Worm (Caenorhabditis elegans) whole organism, mixed stage, embryonic: ENCODE data around the gene aos-1.

Experiments used
- M03D4.4 ChIP-seq: sonication (generic microtip); optimal IDR thresholded peaks from 2 replicates; lab custom pipeline; 2017; ENCODE audit warnings: mild to moderate bottlenecking, missing genetic modification characterization, missing compliant biosample characterization
- blmp-1 ChIP-seq: fragments of 150-350 bp; optimal IDR thresholded peaks from 2 replicates; lab custom pipeline; 2014; ENCODE audit warnings: missing biosample characterization, missing genetic modification characterization
- ceh-39 ChIP-seq: fragments of 150-350 bp; optimal IDR thresholded peaks from 2 replicates; lab custom pipeline; 2014; ENCODE audit warnings: missing biosample characterization, missing genetic modification characterization
- ceh-43 ChIP-seq: fragments of 200-800 bp; sonication (Bioruptor generic); optimal IDR thresholded peaks from 2 replicates; lab custom pipeline; 2018; ENCODE audit warnings: mild to moderate bottlenecking, missing genetic modification characterization, moderate library complexity, missing compliant biosample characterization
- ceh-83 ChIP-seq: fragments of 200-800 bp; sonication (Bioruptor generic); optimal IDR thresholded peaks from 2 replicates; lab custom pipeline; 2018; ENCODE audit warnings: mild to moderate bottlenecking, missing genetic modification characterization, missing compliant biosample characterization
- ces-1 ChIP-seq: fragments of 150-350 bp; optimal IDR thresholded peaks from 2 replicates; lab custom pipeline; 2014; ENCODE audit warnings: missing biosample characterization, missing genetic modification reagents, missing genetic modification characterization
- cnd-1 ChIP-seq: fragments of 200-800 bp; sonication (Bioruptor generic); optimal IDR thresholded peaks from 2 replicates; lab custom pipeline; 2018; ENCODE audit warnings: mild to moderate bottlenecking, missing genetic modification characterization, missing compliant biosample characterization
- elt-1 ChIP-seq: sonication (generic microtip); optimal IDR thresholded peaks from 2 replicates; lab custom pipeline; 2017; ENCODE audit warnings: missing genetic modification characterization, mild to moderate bottlenecking, missing compliant biosample characterization, antibody characterized with exemption, moderate library complexity, borderline replicate concordance; ENCODE audit not compliant: insufficient read depth
- flh-1 ChIP-seq: fragments of 200-800 bp; sonication (Bioruptor generic); optimal IDR thresholded peaks from 2 replicates; lab custom pipeline; 2018; ENCODE audit warnings: mild to moderate bottlenecking, missing genetic modification characterization, moderate library complexity, missing compliant biosample characterization
- ham-2 ChIP-seq: fragments of 200-800 bp; sonication (Bioruptor generic); optimal IDR thresholded peaks from 2 replicates; lab custom pipeline; 2018; ENCODE audit warnings: mild to moderate bottlenecking, missing genetic modification characterization, missing compliant biosample characterization
- hlh-1 ChIP-seq: fragments of 150-350 bp; optimal IDR thresholded peaks from 2 replicates; lab custom pipeline; 2014; ENCODE audit warnings: missing biosample characterization, missing genetic modification reagents, missing genetic modification characterization
- lin-32 ChIP-seq: fragments of 200-800 bp; sonication (Bioruptor generic); optimal IDR thresholded peaks from 2 replicates; lab custom pipeline; 2018; ENCODE audit warnings: mild to moderate bottlenecking, missing genetic modification characterization, missing compliant biosample characterization
- lsy-2 ChIP-seq: fragments of 150-350 bp; optimal IDR thresholded peaks from 2 replicates; lab custom pipeline; 2014; ENCODE audit warnings: missing biosample characterization, missing genetic modification characterization
- mls-2 ChIP-seq: sonication (generic microtip); optimal IDR thresholded peaks from 2 replicates; lab custom pipeline; 2016; ENCODE audit warnings: mild to moderate bottlenecking, missing genetic modification characterization, moderate library complexity, missing compliant biosample characterization
- nhr-12 ChIP-seq: fragments of 150-350 bp; optimal IDR thresholded peaks from 2 replicates; lab custom pipeline; 2014; ENCODE audit warnings: missing biosample characterization, missing genetic modification characterization
- nhr-2 ChIP-seq: fragments of 150-350 bp; optimal IDR thresholded peaks from 2 replicates; lab custom pipeline; 2014; ENCODE audit warnings: missing biosample characterization, missing genetic modification characterization
- nhr-237 ChIP-seq: fragments of 150-350 bp; optimal IDR thresholded peaks from 2 replicates; lab custom pipeline; 2014; ENCODE audit warnings: missing biosample characterization, missing genetic modification characterization
- nhr-28 ChIP-seq: fragments of 150-350 bp; optimal IDR thresholded peaks from 2 replicates; lab custom pipeline; 2014; ENCODE audit warnings: missing biosample characterization, missing genetic modification characterization
- nhr-76 ChIP-seq: sonication (generic microtip); optimal IDR thresholded peaks from 2 replicates; lab custom pipeline; 2017; ENCODE audit warnings: missing biosample characterization, missing genetic modification characterization
- pha-4 ChIP-seq: fragments of 150-350 bp; optimal IDR thresholded peaks from 2 replicates; lab custom pipeline; 2018; ENCODE audit warnings: missing biosample characterization, missing genetic modification reagents, missing genetic modification characterization
- sem-2 ChIP-seq: fragments of 200-800 bp; sonication (Bioruptor generic); optimal IDR thresholded peaks from 2 replicates; lab custom pipeline; 2018; ENCODE audit warnings: mild to moderate bottlenecking, missing genetic modification characterization, missing compliant biosample characterization
- sptf-1 ChIP-seq: sonication (generic microtip); optimal IDR thresholded peaks from 2 replicates; lab custom pipeline; 2017; ENCODE audit warnings: mild to moderate bottlenecking, missing genetic modification characterization, moderate library complexity, missing compliant biosample characterization
- tbx-8 ChIP-seq: fragments of 200-800 bp; sonication (Bioruptor generic); optimal IDR thresholded peaks from 2 replicates; lab custom pipeline; 2018; ENCODE audit warnings: mild to moderate bottlenecking, missing genetic modification characterization, moderate library complexity, missing compliant biosample characterization
- unc-120 ChIP-seq: sonication (generic microtip); optimal IDR thresholded peaks from 2 replicates; lab custom pipeline; 2017; ENCODE audit warnings: missing genetic modification characterization, missing compliant biosample characterization; ENCODE audit not compliant: poor library complexity, severe bottlenecking
- unc-39 ChIP-seq: fragments of 150-350 bp; optimal IDR thresholded peaks from 2 replicates; lab custom pipeline; 2014; ENCODE audit warnings: missing biosample characterization, missing genetic modification characterization
- unc-62 ChIP-seq: fragments of 150-350 bp; optimal IDR thresholded peaks from 2 replicates; lab custom pipeline; 2014; ENCODE audit warnings: missing biosample characterization, missing genetic modification reagents, missing genetic modification characterization
- zip-8 ChIP-seq: fragments of 150-350 bp; optimal IDR thresholded peaks from 2 replicates; lab custom pipeline; 2014; ENCODE audit warnings: missing biosample characterization, missing genetic modification characterization
- ztf-11 ChIP-seq: fragments of 150-350 bp; optimal IDR thresholded peaks from 2 replicates; lab custom pipeline; 2014; ENCODE audit warnings: missing biosample characterization, missing genetic modification characterization

The aos-1 gene

ce11 chrV:10152278-10152677 is 22.2 kb upstream of the aos-1 start, which contains the start of gene srsx-28:
srsx-28 (plus strand) TSS chrV:10152578.
- TF ChIP-seq ces-1 (GFP tag; lab: Kevin White, UChicago): no peak
- no peak for TF ChIP-seq ztf-11
- TF ChIP-seq mls-2: no peak
- TF ChIP-seq ham-2 (GFP tag; lab: Kevin White, UChicago): no peak
- TF ChIP-seq ceh-43 (GFP tag; lab: Kevin White, UChicago): no peak
- TF ChIP-seq lin-32: no peak
- no peak for TF ChIP-seq nhr-76
- TF ChIP-seq M03D4.4 (tag; lab: Kevin White, UChicago): no peak
- TF ChIP-seq blmp-1 (tag; lab: Kevin White, UChicago): no peak
- no peak for TF ChIP-seq ceh-39 (tag; lab: Kevin White, UChicago)
- no peak for TF ChIP-seq tbx-8
- no peak for TF ChIP-seq flh-1 (GFP tag; lab: Kevin White, UChicago)
- TF ChIP-seq ceh-83 (GFP tag; lab: Kevin White, UChicago): no peak

ce11 chrV:10149728-10150127 is 19.6 kb upstream of the aos-1 start, which contains the start of gene srsx-27:
srsx-27 (plus strand) TSS chrV:10150028.
- TF ChIP-seq cnd-1 (tag; lab: Kevin White, UChicago) (no peak), hlh-1 (tag; lab: Kevin White, UChicago) (no peak), unc-62 (GFP tag; lab: Kevin White, UChicago) (no peak), pha-4 (tag; lab: Kevin White, UChicago) (no peak), nhr-12 (tag; lab: Kevin White, UChicago) (no peak), ceh-39 (tag; lab: Kevin White, UChicago) (no peak), flh-1 (GFP tag; lab: Kevin White, UChicago) (no peak), sem-2 (no peak), unc-39 (no peak), unc-120 (tag; lab: Kevin White, UChicago) (no peak), ces-1 (GFP tag; lab: Kevin White, UChicago) (no peak)

ce11 chrV:10148352-10148751 is 18.3 kb upstream of the aos-1 start, which contains the start of gene srsx-26:
srsx-26 (plus strand) TSS chrV:10148652.
- no peak for TF ChIP-seq mls-2
- TF ChIP-seq ceh-83 (GFP tag; lab: Kevin White, UChicago): no peak
- no peak for TF ChIP-seq unc-120 (tag; lab: Kevin White, UChicago)
- no peak for TF ChIP-seq tbx-8
- no peak for TF ChIP-seq zip-8 (tag; lab: Kevin White, UChicago)
- no peak for TF ChIP-seq nhr-237 (tag; lab: Kevin White, UChicago)
- no peak for TF ChIP-seq nhr-28 (tag; lab: Kevin White, UChicago)
- no peak for TF ChIP-seq sem-2
- no peak for TF ChIP-seq flh-1 (GFP tag; lab: Kevin White, UChicago)
- TF ChIP-seq hlh-1 (tag; lab: Kevin White, UChicago): no peak
- no peak for TF ChIP-seq cnd-1 (tag; lab: Kevin White, UChicago)
- no peak for TF ChIP-seq nhr-2 (tag; lab: Kevin White, UChicago)
- TF ChIP-seq lsy-2 (tag; lab: Kevin White, UChicago): no peak
- TF ChIP-seq unc-39: no peak
- no peak for TF ChIP-seq ceh-43 (GFP tag; lab: Kevin White, UChicago)
- TF ChIP-seq ham-2 (GFP tag; lab: Kevin White, UChicago): no peak
- TF ChIP-seq ztf-11: no peak
- no peak for TF ChIP-seq sptf-1 (tag; lab: Kevin White, UChicago)
- no peak for TF ChIP-seq blmp-1 (tag; lab: Kevin White, UChicago)
- TF ChIP-seq ces-1 (GFP tag; lab: Kevin White, UChicago): no peak

ce11 chrV:10146787-10147186 is 16.7 kb upstream of the aos-1 start:
- no peak for TF ChIP-seq elt-1 (tag; lab: Kevin White, UChicago)
- no peak for TF ChIP-seq mls-2
- peak; percentile 44 for TF ChIP-seq unc-62 (GFP tag; lab: Kevin White, UChicago)
- peak; percentile 52 for TF ChIP-seq hlh-1 (tag; lab: Kevin White, UChicago)
- TF ChIP-seq unc-120 (tag; lab: Kevin White, UChicago): peak; percentile 16

- TF ChIP-seq pha-4 (tag; lab: Kevin White, UChicago) (no peak), hlh-1 (tag; lab: Kevin White, UChicago) (peak; percentile 27)
Measured at ce11 chrV:10145653-10146052, 15.6 kb upstream of the aos-1 start, which contains the start of gene C51E3.9. C51E3.9 (plus strand) TSS chrV:10145953.
